Worm (Caenorhabditis elegans) whole organism, dauer: Measurements from ENCODE around the gene K09H11.15.
"Not testable (repeated sequence)": the region's sequence is repeated elsewhere in the genome, so short reads cannot be mapped to it uniquely, and the experiment has no call there.

Experiments
- unc-62 ChIP-seq: sonication (generic microtip); optimal IDR thresholded peaks from 2 replicates; lab custom pipeline; 2017; ENCODE audit warnings: missing biosample characterization, missing genetic modification reagents, missing genetic modification characterization

K09H11.15 gene

DNA sequence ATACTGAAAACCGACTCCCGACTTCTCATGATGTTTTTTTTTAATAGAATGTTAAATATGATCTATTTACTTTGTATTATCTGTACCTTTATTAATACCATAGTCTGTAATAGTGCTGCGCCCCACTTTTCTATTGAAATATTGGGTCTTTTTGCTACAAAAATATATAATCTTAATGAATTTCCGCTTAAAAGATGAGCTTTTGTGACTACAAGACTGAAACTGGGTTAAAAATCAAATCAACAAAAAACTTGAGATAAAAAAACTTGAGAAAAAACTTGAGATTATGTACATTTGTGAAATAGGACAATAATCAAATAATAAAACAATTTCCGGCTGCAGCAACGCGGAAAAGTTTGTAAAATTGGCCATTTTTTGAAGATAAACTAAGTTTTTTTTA lies at the start of gene K09H11.15:
Gene K09H11.15 (minus strand): TSS at position 101 of the 400 bp plus-strand sequence.
- no peak for TF ChIP-seq unc-62

DNA sequence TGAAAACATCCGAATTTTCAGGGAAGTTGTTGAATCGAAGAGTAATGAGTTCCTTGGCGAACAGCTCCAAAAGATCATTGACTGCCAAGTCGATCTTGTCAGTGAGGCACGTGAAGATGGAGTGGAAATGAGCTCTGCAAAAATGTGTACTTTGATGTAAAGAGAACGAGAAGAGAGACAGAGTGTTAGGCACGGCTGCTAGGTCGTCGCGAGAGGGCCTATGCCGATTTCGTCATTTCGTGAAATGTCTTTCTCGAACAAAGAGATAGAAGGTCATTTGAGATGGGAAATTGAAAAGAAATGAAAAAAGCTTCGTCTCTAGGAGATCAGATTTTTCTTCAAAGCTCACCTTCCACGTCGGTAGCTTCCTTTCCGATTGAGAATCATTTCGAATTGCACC lies 49.3 kb upstream of the K09H11.15 start:
- TF ChIP-seq unc-62 = no peak

DNA sequence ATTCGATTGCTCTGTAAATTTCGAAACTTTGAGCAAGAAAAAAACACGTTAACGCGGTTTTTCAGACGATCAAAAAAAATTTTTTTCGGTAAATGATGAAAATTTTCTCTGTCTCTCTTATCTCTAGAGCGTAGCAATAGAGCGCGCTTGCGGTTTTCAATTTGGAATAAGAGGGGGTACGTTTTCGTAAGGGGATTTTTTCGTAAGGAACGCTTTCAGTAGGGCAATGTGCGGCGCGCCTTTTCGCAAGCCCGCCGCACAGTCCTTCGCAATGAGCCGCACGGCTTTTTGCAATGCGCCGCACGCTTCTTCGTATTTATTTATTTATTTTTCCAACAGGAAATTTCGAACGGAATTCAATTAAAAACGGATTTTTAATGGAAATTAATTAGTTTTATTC lies 46.3 kb upstream of the K09H11.15 start, which contains the start of gene F44E7.4:
Gene F44E7.4 (minus strand): TSS at position 13 of the 400 bp plus-strand sequence.
- not testable (repeated sequence) for TF ChIP-seq unc-62

DNA sequence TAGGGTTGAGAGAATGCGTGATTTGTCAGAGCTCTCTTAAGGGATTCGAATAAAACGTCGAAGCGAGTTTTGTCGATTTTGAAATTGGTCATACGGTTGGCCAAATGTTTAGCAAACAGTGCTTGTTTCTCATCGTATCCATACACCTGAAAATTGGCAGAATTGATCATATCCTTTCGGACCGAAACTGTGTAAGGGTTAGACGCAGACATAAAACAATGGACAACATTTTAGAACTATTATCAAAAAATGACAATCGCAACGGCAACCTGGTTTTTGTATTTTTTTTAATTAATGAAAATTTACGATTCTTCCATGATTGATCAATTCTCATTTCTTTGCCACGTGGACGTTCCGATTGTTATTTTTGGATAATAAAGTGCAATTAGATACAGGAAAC lies 43.5 kb upstream of the K09H11.15 start:
- TF ChIP-seq unc-62 = no peak

DNA sequence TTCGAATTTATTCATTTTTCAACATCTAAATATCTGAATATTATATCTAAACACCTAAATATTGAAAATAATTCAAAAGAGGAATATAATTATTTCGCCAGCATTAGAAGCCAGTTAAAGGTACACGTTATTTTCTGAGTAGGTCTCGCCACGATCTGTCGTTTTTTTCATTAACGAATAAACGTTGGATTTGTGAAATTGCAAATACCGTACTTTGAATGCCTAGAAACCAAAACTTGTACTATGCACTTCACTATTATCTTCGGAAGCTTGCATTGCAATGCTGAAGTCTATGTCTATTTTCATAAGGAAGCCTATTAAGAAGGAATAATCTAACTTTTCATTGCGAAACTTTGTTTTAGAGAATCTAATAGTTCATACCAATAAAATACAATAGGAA lies 41.8 kb upstream of the K09H11.15 start:
- no peak for TF ChIP-seq unc-62

DNA sequence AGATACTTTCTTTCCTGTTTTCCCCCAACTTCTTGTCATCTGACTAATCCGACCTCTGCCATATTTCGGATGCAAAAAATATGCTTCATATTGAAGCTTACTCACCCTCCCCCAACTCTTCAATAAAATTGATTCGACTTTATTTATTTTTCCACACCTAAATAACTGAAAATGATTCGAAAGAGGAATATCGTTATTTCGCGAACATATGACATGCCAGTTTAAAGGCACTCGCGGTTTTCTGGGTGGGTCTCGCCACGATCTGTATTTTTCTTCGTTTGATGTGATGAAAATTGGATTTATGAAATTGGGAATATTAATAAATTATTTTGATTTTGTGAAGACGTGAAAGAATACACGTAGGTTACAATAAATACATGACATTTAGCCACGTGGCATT lies 40.9 kb upstream of the K09H11.15 start, which contains the start of gene F44E7.3:
Gene F44E7.3 (plus strand): TSS at position 319 of the 400 bp plus-strand sequence.
- no peak for TF ChIP-seq unc-62

DNA sequence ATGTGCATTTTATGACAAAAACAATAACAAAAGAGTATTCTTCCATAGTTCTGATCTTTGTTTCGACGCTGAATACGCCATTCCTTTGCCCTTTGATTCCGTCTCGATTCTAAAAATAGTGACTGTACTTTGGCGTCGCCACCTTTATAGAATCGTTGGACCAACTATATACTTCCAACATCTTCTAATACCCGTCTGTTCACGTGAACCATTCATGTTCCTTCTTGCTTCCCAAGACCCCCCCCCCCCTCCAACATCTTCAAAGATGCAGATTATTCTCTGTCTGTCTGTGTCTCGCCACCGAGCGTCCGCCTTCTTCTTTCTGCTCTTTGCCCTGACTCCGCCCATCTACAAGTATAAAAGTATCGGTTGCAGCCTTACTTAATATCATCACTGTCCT lies 39.3 kb upstream of the K09H11.15 start:
- no peak for TF ChIP-seq unc-62

DNA sequence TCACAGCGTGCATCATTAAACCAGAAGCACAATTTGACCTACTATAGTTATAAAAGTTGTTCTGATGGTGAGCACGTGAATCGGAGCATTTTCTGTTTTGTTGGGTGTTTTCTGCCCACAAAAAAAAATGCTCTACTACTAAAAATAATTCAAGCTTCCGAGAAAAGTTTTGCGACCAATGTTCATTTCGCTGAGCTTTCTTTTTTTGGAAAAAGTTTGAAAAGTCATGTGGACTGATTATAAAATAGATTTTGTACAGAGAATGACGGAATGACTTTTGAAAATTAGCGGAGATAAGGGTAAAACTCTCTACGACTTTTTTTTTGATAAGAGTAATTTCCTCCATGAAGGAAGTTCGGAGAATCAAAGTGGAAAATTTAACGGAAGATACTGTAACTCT lies 38.8 kb upstream of the K09H11.15 start:
- no peak for TF ChIP-seq unc-62

DNA sequence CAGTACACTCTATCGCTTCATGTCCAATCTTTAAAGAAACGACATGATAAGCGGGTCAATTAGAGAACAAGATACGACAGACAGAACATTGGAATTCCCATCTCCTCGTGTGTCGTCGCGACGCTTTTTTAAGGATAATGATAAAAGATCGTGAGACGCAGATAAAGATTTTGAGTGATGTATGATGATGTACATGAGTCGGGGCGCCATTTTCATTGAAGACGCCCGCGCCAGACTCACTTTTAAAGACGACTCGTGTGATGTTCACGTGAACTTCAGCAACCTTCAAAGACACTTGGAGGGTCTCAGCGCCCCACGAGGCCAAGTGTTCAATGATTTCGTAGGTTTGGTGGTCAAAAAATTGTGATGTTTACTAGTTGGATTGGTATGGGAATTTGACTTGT lies 37.6 kb upstream of the K09H11.15 start:
- no peak for TF ChIP-seq unc-62

DNA sequence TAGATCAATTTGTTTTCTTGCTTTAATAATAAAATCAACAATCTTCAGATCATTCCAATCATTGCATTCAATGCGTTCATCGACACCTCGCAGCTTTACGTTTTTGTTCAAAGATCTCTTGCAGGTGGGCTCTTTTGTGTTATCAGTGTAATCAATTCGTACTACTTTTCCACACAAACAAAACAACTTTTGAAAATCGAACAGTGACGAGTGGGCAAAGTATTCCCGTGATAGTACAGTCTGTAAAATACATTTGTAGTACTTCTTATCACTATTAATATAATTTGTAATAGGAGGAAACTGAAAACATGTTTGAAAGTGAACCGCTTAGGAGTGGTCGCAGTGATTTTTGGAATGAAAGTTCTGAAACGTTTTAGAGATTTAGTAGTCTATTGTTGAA lies 34.4 kb upstream of the K09H11.15 start, which contains the start of gene pgph-2:
Gene pgph-2 (plus strand): TSS at position 47 of the 400 bp plus-strand sequence.
- TF ChIP-seq unc-62 = no peak

DNA sequence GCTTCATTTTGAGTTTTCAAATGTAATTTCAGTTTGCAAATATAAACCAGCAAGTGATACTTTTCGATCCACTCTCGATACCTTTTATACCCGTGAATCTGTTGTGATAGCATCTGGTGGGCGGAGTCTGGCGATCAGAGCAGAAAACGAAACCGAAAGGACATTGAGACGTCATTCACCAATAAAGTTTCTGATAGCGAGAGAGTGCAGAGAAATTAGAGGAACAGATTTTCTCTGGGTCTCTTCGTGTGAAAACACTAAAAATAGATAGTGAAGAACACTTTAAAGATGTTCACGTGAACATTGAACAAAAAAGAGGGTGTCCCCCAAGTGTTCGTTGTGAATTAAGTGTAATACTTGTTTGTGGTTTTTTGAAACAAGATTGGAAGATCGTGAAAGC lies 33.1 kb upstream of the K09H11.15 start, which contains the start of gene pgph-3:
Gene pgph-3 (minus strand): TSS at position 60 of the 400 bp plus-strand sequence.
- TF ChIP-seq unc-62 = no peak

DNA sequence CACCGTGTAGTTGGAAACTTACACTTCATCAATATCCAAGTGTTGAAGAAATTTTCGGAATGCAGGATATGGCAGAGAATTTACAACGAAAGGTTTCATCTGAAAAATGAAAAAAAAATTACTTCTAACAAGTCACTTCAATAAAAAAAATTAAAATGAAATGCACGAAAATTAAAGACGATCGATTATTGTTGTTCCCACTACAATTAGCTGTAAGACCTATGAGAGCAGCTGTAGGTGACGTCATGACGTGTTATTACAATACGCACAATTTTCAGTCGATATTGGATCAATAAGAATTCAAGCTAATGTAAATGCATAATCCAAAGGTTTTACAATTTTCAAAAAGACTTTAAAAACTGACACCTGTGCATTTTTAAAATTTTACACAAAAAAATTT lies 29.4 kb upstream of the K09H11.15 start, which contains the start of gene C53A3.1:
Gene C53A3.1 (minus strand): TSS at position 101 of the 400 bp plus-strand sequence.
- TF ChIP-seq unc-62 = no peak

DNA sequence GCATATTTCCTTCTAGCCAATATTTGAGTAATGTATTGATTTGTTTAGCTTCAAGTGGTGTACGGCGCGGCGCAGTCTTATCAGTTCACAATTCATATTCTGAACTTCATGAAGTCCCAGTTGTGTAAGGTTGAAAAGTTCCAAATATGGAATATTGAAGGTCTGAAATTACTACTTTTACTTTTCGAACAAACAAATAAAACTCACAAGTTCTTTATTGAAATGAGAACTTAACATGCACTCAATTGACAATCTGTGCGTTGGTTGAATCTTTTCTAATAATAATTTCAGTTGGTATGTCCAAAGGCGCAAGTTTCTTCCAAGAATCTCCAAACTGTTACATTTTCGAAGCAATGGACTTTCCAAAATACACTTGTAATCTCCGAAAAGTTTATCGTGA lies 28.1 kb upstream of the K09H11.15 start, which contains the start of gene C53A3.4:
Gene C53A3.4 (minus strand): TSS at position 101 of the 400 bp plus-strand sequence.
- TF ChIP-seq unc-62 = no peak

DNA sequence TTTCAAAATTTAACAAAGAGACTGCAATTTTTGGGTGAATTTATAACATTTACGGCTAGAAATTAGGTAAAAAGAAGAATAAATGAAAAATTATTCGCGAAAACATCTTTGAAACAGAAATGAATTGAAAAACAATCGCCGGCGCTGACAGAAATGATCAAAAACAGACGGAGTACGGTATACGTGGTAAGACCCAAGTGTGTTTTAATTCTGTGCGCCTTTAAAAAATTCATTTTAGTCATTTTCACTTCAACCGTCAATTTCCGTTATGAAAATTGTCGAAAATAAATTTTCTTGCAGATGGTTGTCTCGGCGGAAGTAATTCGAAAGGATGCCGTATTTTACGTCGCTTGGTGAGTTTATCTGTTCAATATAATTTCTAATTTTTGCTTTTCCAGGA lies 25.5 kb upstream of the K09H11.15 start, which contains the start of gene C53A3.3:
Gene C53A3.3 (plus strand): TSS at position 301 of the 400 bp plus-strand sequence.
- no peak for TF ChIP-seq unc-62

DNA sequence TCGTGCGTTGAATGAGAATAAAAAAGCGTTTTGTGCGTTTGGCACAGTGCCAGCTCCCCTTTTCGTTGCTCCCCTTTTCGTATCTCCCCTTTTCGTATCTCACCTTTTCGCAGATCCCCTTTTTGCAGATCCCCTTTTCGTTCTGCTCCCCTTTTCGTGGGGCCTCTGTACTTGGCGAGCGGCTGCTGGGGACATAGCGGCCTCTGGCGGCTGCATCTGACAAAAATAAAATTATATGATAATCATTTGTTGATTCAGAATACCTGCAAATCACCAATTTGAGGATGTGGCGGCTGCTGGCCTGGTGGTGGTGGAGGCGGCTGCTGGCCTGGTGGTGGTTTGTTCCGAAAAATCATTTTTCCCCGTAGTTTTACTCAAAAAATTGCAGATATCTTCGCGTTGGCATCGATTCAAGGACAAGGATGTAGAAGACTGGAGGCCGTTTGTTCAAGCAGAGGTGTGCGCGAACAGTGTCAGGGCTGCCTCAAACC lies 24.6 kb upstream of the K09H11.15 start, which contains the start of gene K09H11.11:
Gene K09H11.11 (minus strand): TSS at position 51 of the 491 bp plus-strand sequence.
- TF ChIP-seq unc-62 = not testable (repeated sequence)

DNA sequence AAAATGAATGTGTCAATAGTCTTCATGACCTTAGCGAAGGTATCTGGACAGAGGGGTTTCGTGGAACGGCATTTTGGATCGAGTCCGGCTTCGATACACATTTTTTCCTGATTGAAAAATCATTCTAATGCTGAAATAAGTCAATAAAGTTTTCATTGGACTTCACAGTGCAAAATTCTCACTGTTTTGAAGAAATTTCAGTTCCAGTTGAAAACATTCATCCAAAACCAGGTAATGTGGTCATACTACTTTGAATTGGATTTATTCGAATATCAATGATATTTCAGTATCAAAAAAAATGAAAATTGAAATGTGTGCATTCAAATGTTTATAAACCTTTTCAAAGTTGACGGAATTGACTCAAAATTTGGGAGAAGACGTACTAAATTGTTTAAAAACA lies 22.7 kb upstream of the K09H11.15 start, which contains the start of gene pgph-1:
Gene pgph-1 (minus strand): TSS at position 101 of the 400 bp plus-strand sequence.
- TF ChIP-seq unc-62 = no peak

DNA sequence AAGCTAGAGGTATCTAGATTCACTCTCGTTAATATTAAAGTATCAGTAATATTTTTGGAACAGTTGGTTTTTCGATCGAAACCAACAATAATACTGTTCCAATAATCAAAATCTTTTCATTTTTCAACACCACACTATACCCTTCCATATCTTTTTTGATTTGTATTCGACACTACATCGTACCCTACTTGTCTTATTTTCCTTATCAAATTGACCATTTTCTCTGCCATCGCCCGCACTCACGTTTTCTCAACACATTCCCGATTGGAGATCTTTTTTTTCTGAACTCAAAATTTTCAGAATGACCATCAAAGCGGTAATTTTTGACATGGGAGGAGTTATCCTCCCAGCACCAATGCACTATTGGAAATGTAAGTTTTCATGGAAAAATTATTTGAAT lies 16.8 kb upstream of the K09H11.15 start, which contains the start of gene acds-10:
Gene acds-10 (plus strand): TSS at position 301 of the 400 bp plus-strand sequence.
- no peak for TF ChIP-seq unc-62

DNA sequence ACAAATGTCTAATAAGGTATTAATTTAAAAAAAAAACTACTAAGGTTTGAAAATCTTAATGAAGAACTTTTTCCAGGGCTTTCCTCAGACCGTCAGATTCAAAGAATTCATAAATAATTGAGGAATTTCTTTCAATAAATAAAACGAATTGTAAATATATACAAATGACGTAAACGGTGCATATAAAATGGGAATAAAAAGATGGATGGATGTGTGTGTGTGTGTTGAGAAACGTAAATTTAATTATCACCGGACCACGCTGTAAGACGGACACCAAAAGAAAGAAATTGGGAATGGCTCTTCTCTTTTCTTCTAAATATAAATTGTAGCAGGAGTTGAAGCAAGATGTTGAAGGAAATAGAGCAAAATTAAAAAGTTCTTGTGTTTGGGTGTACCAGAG lies 15.6 kb upstream of the K09H11.15 start:
- no peak for TF ChIP-seq unc-62
